Worm (Caenorhabditis elegans) whole organism, early embryonic: ENCODE measurements around the gene Y53G8AL.1.

Source experiments
- B0310.2 ChIP-seq: sonication (generic microtip); optimal IDR thresholded peaks from 2 replicates; lab custom pipeline; 2016; ENCODE audit warnings: mild to moderate bottlenecking, missing genetic modification characterization, missing compliant biosample characterization
- F13C5.2 ChIP-seq: sonication (generic microtip); optimal IDR thresholded peaks from 2 replicates; lab custom pipeline; 2017; ENCODE audit warnings: mild to moderate bottlenecking, missing genetic modification characterization, inconsistent platforms, missing compliant biosample characterization
- aly-1 ChIP-seq: sonication (generic microtip); optimal IDR thresholded peaks from 2 replicates; lab custom pipeline; 2016; ENCODE audit warnings: missing genetic modification characterization, missing compliant biosample characterization
- ama-1 ChIP-seq: fragments of 150-350 bp; optimal IDR thresholded peaks from 2 replicates; lab custom pipeline; 2014
- hmbx-1 ChIP-seq: sonication (generic microtip); optimal IDR thresholded peaks from 2 replicates; lab custom pipeline; 2016; ENCODE audit warnings: mild to moderate bottlenecking, missing genetic modification characterization, missing compliant biosample characterization
- sea-1 ChIP-seq: fragments of 200-800 bp; sonication (Bioruptor generic); conservative IDR thresholded peaks from 2 replicates; pipeline ENCODE4 v1.3.6; 2022; ENCODE audit warnings: missing genetic modification characterization, missing compliant biosample characterization
- tbx-11 ChIP-seq: fragments of 200-800 bp; sonication (Bioruptor generic); IDR thresholded peaks from 2 replicates; pipeline ENCODE4 v1.3.6; 2022; ENCODE audit warnings: missing genetic modification characterization, missing compliant biosample characterization
- tbx-37 ChIP-seq: fragments of 200-800 bp; sonication (Bioruptor generic); conservative IDR thresholded peaks from 2 replicates; pipeline ENCODE4 v1.3.6; 2022; ENCODE audit warnings: missing genetic modification reagents, missing genetic modification characterization, missing compliant biosample characterization
- tra-4 ChIP-seq: sonication (generic microtip); optimal IDR thresholded peaks from 2 replicates; lab custom pipeline; 2017; ENCODE audit warnings: missing genetic modification characterization, missing compliant biosample characterization

DNA sequence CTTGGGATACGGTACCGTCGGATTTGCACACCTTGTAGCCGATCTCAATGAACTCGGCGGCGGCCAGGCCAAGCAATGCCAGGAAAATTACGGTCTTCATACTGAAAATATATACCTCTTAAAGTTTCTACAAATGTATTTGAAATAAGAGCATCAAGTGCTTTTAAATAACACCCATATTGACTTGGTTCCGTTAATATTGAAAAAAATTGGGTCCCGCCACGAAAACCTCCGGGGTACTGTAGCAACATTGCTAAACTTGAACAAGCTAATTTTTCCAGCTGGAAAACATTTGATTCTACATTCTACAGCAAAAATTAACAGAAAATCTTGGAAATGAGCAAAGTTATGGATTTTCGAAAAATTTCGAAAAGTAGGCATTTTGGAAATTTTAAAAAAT is 33.5 kb upstream of the Y53G8AL.1 start, which contains the start of gene heh-1:
- TF ChIP-seq ama-1 (lab: Kevin White, UChicago) = no peak
- no peak for TF ChIP-seq hmbx-1 (tag; lab: Kevin White, UChicago)
- TF ChIP-seq aly-1 = no peak
- TF ChIP-seq B0310.2 = no peak
- TF ChIP-seq sea-1 (GFP tag; lab: Robert Waterston, UW) = no peak
- no peak for TF ChIP-seq F13C5.2 (tag; lab: Kevin White, UChicago)
- TF ChIP-seq tbx-37 (GFP tag; lab: Robert Waterston, UW) = no peak
- no peak for TF ChIP-seq tra-4
- no peak for TF ChIP-seq tbx-11 (GFP tag; lab: Robert Waterston, UW)
